Fruit fly (Drosophila melanogaster) whole organism, embryonic: ENCODE data around the gene CG13028.
A peak's percentile ranks its signal among the peaks of the same experiment; 100 is the strongest.

ENCODE experiments used
- Adf1 ChIP-seq: fragments of 200-800 bp; sonication (Bioruptor generic); IDR thresholded peaks from 2 replicates; pipeline ENCODE4 v1.3.6; 2022; ENCODE audit warnings: missing biosample characterization, missing genetic modification characterization
- Aef1 ChIP-seq: fragments of 200-800 bp; sonication (Bioruptor generic); IDR thresholded peaks from 3 replicates; pipeline ENCODE4 v1.3.6; 2022; ENCODE audit warnings: missing biosample characterization, missing genetic modification characterization
- BtbVII ChIP-seq: fragments of 200-800 bp; sonication (Bioruptor generic); optimal IDR thresholded peaks from 3 replicates; lab custom pipeline; 2017; ENCODE audit warnings: missing biosample characterization, mild to moderate bottlenecking, missing genetic modification characterization
- CG11456 ChIP-seq: fragments of 200-800 bp; sonication (Bioruptor generic); IDR thresholded peaks from 3 replicates; pipeline ENCODE4 v1.3.6; 2022; ENCODE audit warnings: missing biosample characterization, missing genetic modification characterization
- CG12071 ChIP-seq: fragments of 200-800 bp; sonication (Bioruptor generic); optimal IDR thresholded peaks from 3 replicates; lab custom pipeline; 2018; ENCODE audit warnings: missing biosample characterization, mild to moderate bottlenecking, missing genetic modification characterization
- CG12299 ChIP-seq: fragments of 200-800 bp; sonication (Bioruptor generic); optimal IDR thresholded peaks from 2 replicates; lab custom pipeline; 2018; ENCODE audit warnings: missing biosample characterization, mild to moderate bottlenecking, missing genetic modification characterization
- CG12391 ChIP-seq: fragments of 200-800 bp; sonication (Bioruptor generic); optimal IDR thresholded peaks from 3 replicates; lab custom pipeline; 2018; ENCODE audit warnings: missing biosample characterization, mild to moderate bottlenecking, missing genetic modification characterization, moderate library complexity
- CG13123 ChIP-seq: fragments of 200-800 bp; sonication (Bioruptor generic); optimal IDR thresholded peaks from 2 replicates; lab custom pipeline; 2016; ENCODE audit warnings: missing biosample characterization, missing genetic modification characterization
- CG15269 ChIP-seq: fragments of 200-800 bp; sonication (Bioruptor generic); optimal IDR thresholded peaks from 2 replicates; lab custom pipeline; 2018; ENCODE audit warnings: missing biosample characterization, mild to moderate bottlenecking, missing genetic modification characterization, moderate library complexity
- CG1529 ChIP-seq: fragments of 200-800 bp; sonication (Bioruptor generic); optimal IDR thresholded peaks from 3 replicates; lab custom pipeline; 2018; ENCODE audit warnings: missing biosample characterization, missing genetic modification characterization
- CG17186 ChIP-seq: fragments of 200-800 bp; sonication (Bioruptor generic); optimal IDR thresholded peaks from 3 replicates; lab custom pipeline; 2017; ENCODE audit warnings: missing biosample characterization, missing genetic modification reagents, missing genetic modification characterization
- CG17829 ChIP-seq: fragments of 200-800 bp; optimal IDR thresholded peaks from 2 replicates; lab custom pipeline; 2019; ENCODE audit warnings: missing biosample characterization, mild to moderate bottlenecking, missing genetic modification characterization, moderate library complexity
- CG2120 ChIP-seq: fragments of 200-800 bp; sonication (Bioruptor generic); optimal IDR thresholded peaks from 3 replicates; lab custom pipeline; 2016; ENCODE audit warnings: missing biosample characterization, missing genetic modification characterization
- CG3407 ChIP-seq: fragments of 200-800 bp; sonication (Bioruptor generic); optimal IDR thresholded peaks from 2 replicates; lab custom pipeline; 2018; ENCODE audit warnings: missing biosample characterization, mild to moderate bottlenecking, missing genetic modification characterization
- CG6683 ChIP-seq: fragments of 200-800 bp; sonication (Bioruptor generic); optimal IDR thresholded peaks from 2 replicates; lab custom pipeline; 2017; ENCODE audit warnings: missing biosample characterization, mild to moderate bottlenecking, missing genetic modification characterization, missing genetic modification reagents
- CG6813 ChIP-seq: fragments of 200-800 bp; sonication (Bioruptor generic); optimal IDR thresholded peaks from 2 replicates; lab custom pipeline; 2017; ENCODE audit warnings: missing biosample characterization, missing genetic modification characterization, mild to moderate bottlenecking, moderate library complexity, missing genetic modification reagents
- CG7963 ChIP-seq: fragments of 200-800 bp; sonication (Bioruptor generic); IDR thresholded peaks from 3 replicates; pipeline ENCODE4 v1.3.6; 2022; ENCODE audit warnings: missing biosample characterization, missing genetic modification characterization; ENCODE audit not compliant: partially characterized antibody
- CHES-1-like ChIP-seq: fragments of 200-800 bp; sonication (Bioruptor generic); optimal IDR thresholded peaks from 2 replicates; lab custom pipeline; 2016; ENCODE audit warnings: missing biosample characterization, missing genetic modification characterization
- Camta ChIP-seq: fragments of 200-800 bp; sonication (Bioruptor generic); optimal IDR thresholded peaks from 2 replicates; lab custom pipeline; 2016; ENCODE audit warnings: missing biosample characterization, missing genetic modification characterization
- Dip3 ChIP-seq: fragments of 200-800 bp; sonication (Bioruptor generic); optimal IDR thresholded peaks from 3 replicates; lab custom pipeline; 2016; ENCODE audit warnings: missing biosample characterization, missing genetic modification characterization
- Gug ChIP-seq: fragments of 200-800 bp; sonication (Bioruptor generic); IDR thresholded peaks from 4 replicates; pipeline ENCODE4 v1.3.6; 2022; ENCODE audit warnings: missing biosample characterization, missing genetic modification characterization
- HmgZ ChIP-seq: fragments of 200-800 bp; sonication (Bioruptor generic); optimal IDR thresholded peaks from 2 replicates; lab custom pipeline; 2018; ENCODE audit warnings: missing biosample characterization, mild to moderate bottlenecking, missing genetic modification characterization
- Hr51 ChIP-seq, 2 experiments: fragments of 200-800 bp; sonication (Bioruptor generic); optimal IDR thresholded peaks; 2 replicates in 1 of 2; 3 replicates in 1 of 2; lab custom pipeline; 2016 to 2018; ENCODE audit warnings: missing biosample characterization in 2 of 2, missing genetic modification characterization in 2 of 2, mild to moderate bottlenecking in 1 of 2, moderate library complexity in 1 of 2
- Hr78 ChIP-seq, 2 experiments: fragments of 200-800 bp in 1 of 2; fragments of >200 bp in 1 of 2; sonication (Bioruptor generic) in 1 of 2; optimal IDR thresholded peaks; 2 replicates each; lab custom pipeline; 2017 to 2019; ENCODE audit warnings: missing biosample characterization in 2 of 2, missing genetic modification characterization in 2 of 2, mild to moderate bottlenecking in 1 of 2, moderate library complexity in 1 of 2
- Myb ChIP-seq: fragments of 200-800 bp; sonication (Bioruptor generic); optimal IDR thresholded peaks from 2 replicates; lab custom pipeline; 2016; ENCODE audit warnings: missing biosample characterization, missing genetic modification characterization
- NC2β ChIP-seq: fragments of 200-800 bp; sonication (Bioruptor generic); optimal IDR thresholded peaks from 2 replicates; lab custom pipeline; 2016; ENCODE audit warnings: missing biosample characterization, missing genetic modification characterization
- NK7.1 ChIP-seq: fragments of 200-800 bp; sonication (Bioruptor generic); optimal IDR thresholded peaks from 3 replicates; lab custom pipeline; 2016; ENCODE audit warnings: missing biosample characterization, missing genetic modification characterization
- Nf-YA ChIP-seq: fragments of 200-800 bp; sonication (Bioruptor generic); IDR thresholded peaks from 2 replicates; pipeline ENCODE4 v1.3.6; 2022; ENCODE audit warnings: missing biosample characterization, missing genetic modification characterization
- Side ChIP-seq: fragments of 200-800 bp; sonication (Bioruptor generic); optimal IDR thresholded peaks from 2 replicates; lab custom pipeline; 2016; ENCODE audit warnings: missing biosample characterization, missing genetic modification characterization
- Sin3A ChIP-seq: fragments of >200 bp; optimal IDR thresholded peaks from 2 replicates; lab custom pipeline; 2018
- Xbp1 ChIP-seq: fragments of 200-800 bp; sonication (Bioruptor generic); optimal IDR thresholded peaks from 3 replicates; lab custom pipeline; 2016; ENCODE audit warnings: missing biosample characterization, mild to moderate bottlenecking, missing genetic modification characterization
- ab ChIP-seq: fragments of 200-800 bp; sonication (Bioruptor generic); optimal IDR thresholded peaks from 2 replicates; lab custom pipeline; 2016; ENCODE audit warnings: missing biosample characterization, missing genetic modification characterization
- ap ChIP-seq: fragments of 200-800 bp; sonication (Bioruptor generic); IDR thresholded peaks from 2 replicates; pipeline ENCODE4 v1.3.6; 2022; ENCODE audit warnings: missing biosample characterization, missing genetic modification characterization
- ase ChIP-seq: fragments of 200-800 bp; sonication (Bioruptor generic); IDR thresholded peaks from 3 replicates; pipeline ENCODE4 v1.3.6; 2022; ENCODE audit warnings: missing biosample characterization, missing genetic modification characterization
- ci ChIP-seq: fragments of 200-800 bp; sonication (Bioruptor generic); IDR thresholded peaks from 3 replicates; pipeline ENCODE4 v1.3.6; 2022; ENCODE audit warnings: missing biosample characterization, missing genetic modification characterization
- esg ChIP-seq: fragments of 200-800 bp; sonication (Bioruptor generic); conservative IDR thresholded peaks from 2 replicates; pipeline ENCODE4 v1.3.6; 2022; ENCODE audit warnings: missing biosample characterization, missing genetic modification characterization
- fru ChIP-seq: fragments of >200 bp; optimal IDR thresholded peaks from 2 replicates; lab custom pipeline; 2017
- hth ChIP-seq: fragments of >200 bp; optimal IDR thresholded peaks from 2 replicates; lab custom pipeline; 2017; ENCODE audit warnings: inconsistent platforms
- insv ChIP-seq, 2 experiments: fragments of 200-800 bp; sonication (Bioruptor generic); optimal IDR thresholded peaks; 3 replicates each; lab custom pipeline; 2016 to 2018; ENCODE audit warnings: missing biosample characterization in 2 of 2, missing genetic modification characterization in 2 of 2
- ken ChIP-seq: fragments of 200-800 bp; sonication (Bioruptor generic); IDR thresholded peaks from 3 replicates; pipeline ENCODE4 v1.3.6; 2022; ENCODE audit warnings: missing biosample characterization, missing genetic modification characterization
- lab ChIP-seq: fragments of 200-800 bp; sonication (Bioruptor generic); optimal IDR thresholded peaks from 3 replicates; lab custom pipeline; 2017; ENCODE audit warnings: missing biosample characterization, missing genetic modification characterization, mild to moderate bottlenecking, moderate library complexity, missing genetic modification reagents
- lola ChIP-seq, 3 experiments: fragments of >200 bp in 2 of 3; fragments of 200-800 bp in 1 of 3; sonication (Bioruptor generic) in 1 of 3; optimal IDR thresholded peaks; 2 replicates each; lab custom pipeline; 2017 to 2019; ENCODE audit warnings: missing biosample characterization in 3 of 3, missing genetic modification characterization in 3 of 3, mild to moderate bottlenecking in 1 of 3, moderate library complexity in 1 of 3
- luna ChIP-seq: fragments of 200-800 bp; sonication (Bioruptor generic); optimal IDR thresholded peaks from 2 replicates; lab custom pipeline; 2016; ENCODE audit warnings: missing biosample characterization, missing genetic modification characterization
- run ChIP-seq: fragments of 200-800 bp; sonication (Bioruptor generic); optimal IDR thresholded peaks from 3 replicates; lab custom pipeline; 2018; ENCODE audit warnings: missing biosample characterization, mild to moderate bottlenecking, missing genetic modification characterization
- salm ChIP-seq: fragments of 200-800 bp; sonication (Bioruptor generic); optimal IDR thresholded peaks from 2 replicates; lab custom pipeline; 2018; ENCODE audit warnings: missing biosample characterization, mild to moderate bottlenecking, missing genetic modification characterization
- sd ChIP-seq: fragments of 200-800 bp; sonication (Bioruptor generic); optimal IDR thresholded peaks from 3 replicates; lab custom pipeline; 2018; ENCODE audit warnings: missing biosample characterization, mild to moderate bottlenecking, missing genetic modification characterization, moderate library complexity
- slbo ChIP-seq: fragments of 200-800 bp; sonication (Bioruptor generic); IDR thresholded peaks from 2 replicates; pipeline ENCODE4 v1.3.6; 2022; ENCODE audit warnings: missing biosample characterization, missing genetic modification characterization
- tx ChIP-seq: fragments of 200-800 bp; sonication (Bioruptor generic); optimal IDR thresholded peaks from 2 replicates; lab custom pipeline; 2016; ENCODE audit warnings: missing biosample characterization, missing genetic modification characterization
- unc-4 ChIP-seq: fragments of 200-800 bp; sonication (Bioruptor generic); IDR thresholded peaks from 2 replicates; pipeline ENCODE4 v1.3.6; 2022; ENCODE audit warnings: missing biosample characterization, missing genetic modification characterization; ENCODE audit not compliant: partially characterized antibody
- wdn ChIP-seq: fragments of 200-800 bp; sonication (Bioruptor generic); IDR thresholded peaks from 2 replicates; pipeline ENCODE4 v1.3.6; 2022; ENCODE audit warnings: missing biosample characterization, missing genetic modification characterization

CG13028 gene

DNA sequence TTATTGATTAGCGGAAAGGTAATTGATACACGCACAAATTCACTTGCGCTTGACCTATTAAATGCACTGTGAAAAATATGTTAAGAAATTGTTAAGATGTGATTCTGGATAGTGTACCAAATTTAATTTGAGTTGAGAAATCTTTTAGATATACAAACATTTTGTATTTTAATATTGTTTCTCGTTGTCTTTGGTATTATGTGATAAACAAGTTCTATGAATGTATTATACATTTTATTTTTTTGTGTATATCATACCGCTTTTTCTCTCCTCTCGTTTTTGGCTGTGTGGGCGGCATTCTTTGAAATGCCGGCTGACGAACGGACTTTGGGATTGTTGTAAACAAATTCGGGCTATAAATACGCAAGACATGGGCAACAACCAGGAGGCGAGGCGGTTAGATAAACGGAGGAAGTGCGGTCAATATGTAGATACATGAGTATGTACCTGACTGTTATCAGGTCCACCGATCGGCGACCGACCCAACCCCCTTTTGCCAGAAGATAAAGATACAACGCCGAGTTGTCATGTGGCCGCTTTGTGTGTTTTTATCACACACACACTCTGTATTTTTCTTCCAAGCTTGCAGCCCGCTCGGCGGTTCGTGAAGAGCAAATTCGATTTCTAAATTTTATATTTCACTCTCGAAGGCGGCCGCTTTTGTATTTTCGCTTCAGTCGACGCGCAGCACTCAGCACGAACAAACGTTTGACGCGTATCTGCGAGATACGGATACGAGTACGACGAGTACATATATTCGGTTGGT lies 33.9 kb downstream of the CG13028 start (continued):
- no peak for TF ChIP-seq hth (lab: Kevin White, UChicago)
- peak; percentile 32 for TF ChIP-seq CG1529 (GFP tag; lab: Kevin White, UChicago)
- TF ChIP-seq luna (GFP tag; lab: Kevin White, UChicago) = no peak
- TF ChIP-seq ab = no peak
- TF ChIP-seq ap (GFP tag; lab: Robert Waterston, UW) = peak; percentile 62
- TF ChIP-seq CG17186 (GFP tag; lab: Kevin White, UChicago) = no peak
- peak; percentile 86 for TF ChIP-seq CG15269 (tag; lab: Kevin White, UChicago)
- TF ChIP-seq CG12299 = peak; percentile 19
- TF ChIP-seq CG17829 = peak; percentile 64
- peak in 1 of 2 experiments; percentile 33 for TF ChIP-seq Hr78 (GFP tag; optimal IDR thresholded peaks at IDR 0.05; lab: Kevin White, UChicago)
- TF ChIP-seq ken = peak; percentile 21; the same call in 1 of the 3 replicates
- TF ChIP-seq ci = peak; percentile 77
- TF ChIP-seq CG2120 (GFP tag; lab: Kevin White, UChicago) = peak; percentile 81
- TF ChIP-seq CG13123 (GFP tag; lab: Kevin White, UChicago) = peak; percentile 21
- peak; percentile 20 to 82 for TF ChIP-seq Hr51 (GFP tag; optimal IDR thresholded peaks at IDR 0.05; lab: Kevin White, UChicago)
- peak; percentile 42 for TF ChIP-seq esg (GFP tag; lab: Robert Waterston, UW)
- TF ChIP-seq HmgZ = peak; percentile 59
- peak; percentile 55 for TF ChIP-seq BtbVII (GFP tag; lab: Kevin White, UChicago)
- peak; percentile 73 for TF ChIP-seq lab (GFP tag; lab: Kevin White, UChicago)
- TF ChIP-seq Adf1 (GFP tag; lab: Robert Waterston, UW) = peak; percentile 32
- TF ChIP-seq Nf-YA (GFP tag; lab: Robert Waterston, UW) = peak; percentile 57; the same call in 1 of the 2 replicates
- peak; percentile 55; the same call in 1 of the 3 replicates for TF ChIP-seq CG11456 (GFP tag; lab: Robert Waterston, UW)
- TF ChIP-seq run (tag; lab: Kevin White, UChicago) = peak; percentile 32
- TF ChIP-seq CHES-1-like (GFP tag; lab: Kevin White, UChicago) = peak; percentile 55
- peak; percentile 31 for TF ChIP-seq NC2β (GFP tag; lab: Kevin White, UChicago)
- TF ChIP-seq Camta = peak; percentile 57
- TF ChIP-seq lola (GFP tag; optimal IDR thresholded peaks at IDR 0.05; lab: Kevin White, UChicago) = peak in 1 of 3 experiments; percentile 45
- TF ChIP-seq CG6813 (GFP tag; lab: Kevin White, UChicago) = peak; percentile 17
- peak; percentile 57 for TF ChIP-seq Dip3
- TF ChIP-seq wdn (GFP tag; lab: Robert Waterston, UW) = peak; percentile 65; the same call in 1 of the 2 replicates
- TF ChIP-seq unc-4 = no peak
- TF ChIP-seq Gug (GFP tag; lab: Robert Waterston, UW) = peak; percentile 23; the same call in 2 of the 4 replicates
- TF ChIP-seq Xbp1 (GFP tag; lab: Kevin White, UChicago) = peak; percentile 63
- TF ChIP-seq ase = peak; percentile 73
- no peak for TF ChIP-seq CG7963 (GFP tag; lab: Robert Waterston, UW)
- peak; percentile 92 for TF ChIP-seq sd
- TF ChIP-seq CG12391 = peak; percentile 82
- TF ChIP-seq fru = no peak
- no peak for TF ChIP-seq CG3407 (GFP tag; lab: Kevin White, UChicago)
- TF ChIP-seq tx = peak; percentile 28
- TF ChIP-seq Myb (GFP tag; lab: Kevin White, UChicago) = peak; percentile 1
- peak; percentile 69 for TF ChIP-seq Aef1 (GFP tag; lab: Robert Waterston, UW)
- TF ChIP-seq CG12071 (GFP tag; lab: Kevin White, UChicago) = peak; percentile 44
- no peak for TF ChIP-seq Sin3A (lab: Kevin White, UChicago)
- peak; percentile 37 for TF ChIP-seq Side
- peak; percentile 21 for TF ChIP-seq CG6683 (GFP tag; lab: Kevin White, UChicago)
- no peak for TF ChIP-seq NK7.1 (GFP tag; lab: Kevin White, UChicago)
- TF ChIP-seq salm (tag; lab: Kevin White, UChicago) = peak; percentile 49
- TF ChIP-seq insv (GFP tag; optimal IDR thresholded peaks at IDR 0.05; lab: Kevin White, UChicago) = no peak
- peak; percentile 79 for TF ChIP-seq slbo (GFP tag; lab: Robert Waterston, UW)
